Worm (Caenorhabditis elegans) whole organism, midembryonic: Measurements from ENCODE around the gene F59A7.7.

Experiments used
- T22C8.4 ChIP-seq: fragments of 200-800 bp; sonication (Bioruptor generic); IDR thresholded peaks from 2 replicates; pipeline ENCODE4 v1.3.6; 2022; ENCODE audit warnings: missing genetic modification characterization, missing compliant biosample characterization
- cog-1 ChIP-seq: sonication (generic microtip); optimal IDR thresholded peaks from 2 replicates; lab custom pipeline; 2016; ENCODE audit warnings: missing genetic modification characterization, missing compliant biosample characterization
- flt-1 ChIP-seq: fragments of 200-800 bp; sonication (Bioruptor generic); IDR thresholded peaks from 2 replicates; pipeline ENCODE4 v1.3.6; 2022; ENCODE audit warnings: missing genetic modification characterization, missing compliant biosample characterization
- klf-2 ChIP-seq: fragments of 200-800 bp; sonication (Bioruptor generic); conservative IDR thresholded peaks from 2 replicates; pipeline ENCODE4 v1.3.6; 2022; ENCODE audit warnings: missing genetic modification reagents, missing genetic modification characterization, missing compliant biosample characterization
- med-1 ChIP-seq: sonication (generic microtip); optimal IDR thresholded peaks from 2 replicates; lab custom pipeline; 2017; ENCODE audit warnings: missing genetic modification characterization, mild to moderate bottlenecking, missing compliant biosample characterization, antibody characterized with exemption, missing genetic modification reagents; ENCODE audit not compliant: insufficient read depth
- ref-1 ChIP-seq: fragments of 200-800 bp; sonication (Bioruptor generic); conservative IDR thresholded peaks from 2 replicates; pipeline ENCODE4 v1.3.6; 2022; ENCODE audit warnings: missing genetic modification reagents, missing genetic modification characterization, missing compliant biosample characterization
- tab-1 ChIP-seq: fragments of 200-800 bp; sonication (Bioruptor generic); IDR thresholded peaks from 2 replicates; pipeline ENCODE4 v1.3.6; 2022; ENCODE audit warnings: missing genetic modification characterization, missing compliant biosample characterization
- ztf-23 ChIP-seq: fragments of 200-800 bp; sonication (Bioruptor generic); IDR thresholded peaks from 2 replicates; pipeline ENCODE4 v1.3.6; 2022; ENCODE audit warnings: missing genetic modification reagents, missing genetic modification characterization, missing compliant biosample characterization
- ztf-29 ChIP-seq: fragments of 200-800 bp; sonication (Bioruptor generic); IDR thresholded peaks from 2 replicates; pipeline ENCODE4 v1.3.6; 2022; ENCODE audit warnings: missing genetic modification reagents, missing genetic modification characterization, missing compliant biosample characterization

- no peak for TF ChIP-seq ztf-23 (GFP tag; lab: Robert Waterston, UW)
- no peak for TF ChIP-seq T22C8.4
- TF ChIP-seq klf-2 (GFP tag; lab: Robert Waterston, UW) = no peak
- no peak for TF ChIP-seq ref-1
- no peak for TF ChIP-seq ztf-29
- no peak for TF ChIP-seq cog-1
- TF ChIP-seq flt-1 (GFP tag; lab: Robert Waterston, UW) = no peak
- no peak for TF ChIP-seq med-1 (GFP tag; lab: Kevin White, UChicago)
- no peak for TF ChIP-seq tab-1 (GFP tag; lab: Robert Waterston, UW)
Observed at ce11 chrV:1975049-1975448, 36.8 kb upstream of the F59A7.7 start, which contains the start of gene fbxa-201.
